Fruit fly (Drosophila melanogaster) S2 (cell line): ENCODE results near the gene CG1575.

ENCODE experiments used
- CG8478 ChIP-seq: fragments of >200 bp; optimal IDR thresholded peaks from 2 replicates; lab custom pipeline; 2018
- CTCF ChIP-seq, 2 experiments: fragments of >200 bp; optimal IDR thresholded peaks; 2 replicates each; lab custom pipeline; 2018

dm6 chrX:8131693-8132313, 15.0 kb downstream of the CG1575 start, which contains the start of gene CG10958:
- TF ChIP-seq CG8478 (lab: Kevin White, UChicago) (no peak), CTCF (optimal IDR thresholded peaks at IDR 0.05; lab: Kevin White, UChicago) (no peak)
